Worm (Caenorhabditis elegans) whole organism, young adult: ENCODE results near the gene F36H1.12.
A peak's percentile ranks its signal among the peaks of the same experiment; 100 is the strongest.

Source experiments
- B0019.2 ChIP-seq: fragments of 200-800 bp; sonication (Bioruptor generic); conservative IDR thresholded peaks from 2 replicates; pipeline ENCODE4 v1.3.6; 2022; ENCODE audit warnings: missing genetic modification reagents, missing genetic modification characterization, missing compliant biosample characterization
- B0261.1 ChIP-seq: sonication (generic microtip); optimal IDR thresholded peaks from 2 replicates; lab custom pipeline; 2016; ENCODE audit warnings: mild to moderate bottlenecking, missing genetic modification characterization, moderate library complexity, missing compliant biosample characterization
- C17E4.6 ChIP-seq: fragments of 200-800 bp; sonication (Bioruptor generic); IDR thresholded peaks from 2 replicates; pipeline ENCODE4 v1.3.6; 2022; ENCODE audit warnings: missing genetic modification reagents, missing genetic modification characterization, missing compliant biosample characterization
- D2030.7 ChIP-seq: fragments of 200-800 bp; sonication (Bioruptor generic); IDR thresholded peaks from 2 replicates; pipeline ENCODE4 v1.3.6; 2022; ENCODE audit warnings: missing genetic modification reagents, missing genetic modification characterization, missing compliant biosample characterization
- F10E7.11 ChIP-seq: sonication (generic microtip); optimal IDR thresholded peaks from 2 replicates; lab custom pipeline; 2017; ENCODE audit warnings: mild to moderate bottlenecking, missing genetic modification characterization, moderate library complexity, missing compliant biosample characterization
- F22D6.2 ChIP-seq: sonication (generic microtip); optimal IDR thresholded peaks from 2 replicates; lab custom pipeline; 2016; ENCODE audit warnings: mild to moderate bottlenecking, missing genetic modification characterization, missing compliant biosample characterization
- F23B12.7 ChIP-seq: sonication (generic microtip); optimal IDR thresholded peaks from 2 replicates; lab custom pipeline; 2017; ENCODE audit warnings: missing genetic modification characterization, mild to moderate bottlenecking, missing compliant biosample characterization, antibody characterized with exemption, moderate library complexity; ENCODE audit not compliant: insufficient read depth
- F33H1.4 ChIP-seq: fragments of 200-800 bp; sonication (Bioruptor generic); IDR thresholded peaks from 2 replicates; pipeline ENCODE4 v1.3.6; 2022; ENCODE audit warnings: missing genetic modification reagents, missing genetic modification characterization, missing compliant biosample characterization
- F37B4.10 ChIP-seq: fragments of 200-800 bp; sonication (Bioruptor generic); IDR thresholded peaks from 2 replicates; pipeline ENCODE4 v1.3.6; 2022; ENCODE audit warnings: missing genetic modification characterization, missing compliant biosample characterization
- F57A8.1 ChIP-seq: fragments of 200-800 bp; sonication (Bioruptor generic); optimal IDR thresholded peaks from 2 replicates; lab custom pipeline; 2018; ENCODE audit warnings: mild to moderate bottlenecking, missing genetic modification characterization, moderate library complexity, missing compliant biosample characterization
- F57C9.4 ChIP-seq: sonication (generic microtip); optimal IDR thresholded peaks from 2 replicates; lab custom pipeline; 2017; ENCODE audit warnings: mild to moderate bottlenecking, missing genetic modification characterization, missing compliant biosample characterization
- K11D2.4 ChIP-seq: fragments of 200-800 bp; sonication (Bioruptor generic); IDR thresholded peaks from 2 replicates; pipeline ENCODE4 v1.3.6; 2022; ENCODE audit warnings: missing genetic modification reagents, missing genetic modification characterization, missing compliant biosample characterization
- K12H6.12 ChIP-seq: fragments of 200-800 bp; sonication (Bioruptor generic); optimal IDR thresholded peaks from 2 replicates; lab custom pipeline; 2018; ENCODE audit warnings: mild to moderate bottlenecking, missing genetic modification characterization, missing compliant biosample characterization
- Y56A3A.18 ChIP-seq: fragments of 200-800 bp; sonication (Bioruptor generic); IDR thresholded peaks from 2 replicates; pipeline ENCODE4 v1.3.6; 2022; ENCODE audit warnings: missing genetic modification reagents, missing genetic modification characterization, missing compliant biosample characterization
- Y79H2A.3 ChIP-seq: fragments of 200-800 bp; sonication (Bioruptor generic); conservative IDR thresholded peaks from 2 replicates; pipeline ENCODE4 v1.3.6; 2022; ENCODE audit warnings: missing genetic modification reagents, missing genetic modification characterization, missing compliant biosample characterization
- Y95B8A.8 ChIP-seq: fragments of 200-800 bp; sonication (Bioruptor generic); IDR thresholded peaks from 2 replicates; pipeline ENCODE4 v1.3.6; 2022; ENCODE audit warnings: missing genetic modification reagents, missing genetic modification characterization, missing compliant biosample characterization
- ama-1 ChIP-seq, 3 experiments: fragments of 150-350 bp in 1 of 3; sonication (generic microtip) in 2 of 3; optimal IDR thresholded peaks; 2 replicates each; lab custom pipeline; 2014 to 2018; ENCODE audit warnings: missing biosample characterization in 2 of 3, missing genetic modification characterization in 2 of 3, missing genetic modification reagents in 2 of 3
- atf-7 ChIP-seq: sonication (generic microtip); optimal IDR thresholded peaks from 2 replicates; lab custom pipeline; 2017; ENCODE audit warnings: mild to moderate bottlenecking, missing genetic modification characterization, missing compliant biosample characterization
- attf-5 ChIP-seq: fragments of 200-800 bp; sonication (Bioruptor generic); optimal IDR thresholded peaks from 2 replicates; lab custom pipeline; 2018; ENCODE audit warnings: mild to moderate bottlenecking, missing genetic modification characterization, missing compliant biosample characterization
- ceh-100 ChIP-seq: fragments of 200-800 bp; sonication (Bioruptor generic); IDR thresholded peaks from 2 replicates; pipeline ENCODE4 v1.3.6; 2022; ENCODE audit warnings: missing genetic modification reagents, missing genetic modification characterization, missing compliant biosample characterization
- ceh-27 ChIP-seq: fragments of 200-800 bp; sonication (Bioruptor generic); optimal IDR thresholded peaks from 2 replicates; lab custom pipeline; 2018; ENCODE audit warnings: mild to moderate bottlenecking, missing genetic modification characterization, moderate library complexity, missing compliant biosample characterization
- chd-7 ChIP-seq: sonication (generic microtip); optimal IDR thresholded peaks from 2 replicates; lab custom pipeline; 2016; ENCODE audit warnings: mild to moderate bottlenecking, missing genetic modification characterization, moderate library complexity, missing compliant biosample characterization
- efl-1 ChIP-seq: fragments of 150-350 bp; optimal IDR thresholded peaks from 2 replicates; lab custom pipeline; 2014; ENCODE audit warnings: missing biosample characterization, missing genetic modification reagents, missing genetic modification characterization
- egl-44 ChIP-seq: fragments of 200-800 bp; sonication (Bioruptor generic); IDR thresholded peaks from 2 replicates; pipeline ENCODE4 v1.3.6; 2022; ENCODE audit warnings: missing genetic modification reagents, missing genetic modification characterization, missing compliant biosample characterization
- ekl-4 ChIP-seq: fragments of 200-800 bp; sonication (Bioruptor generic); IDR thresholded peaks from 2 replicates; pipeline ENCODE4 v1.3.6; 2022; ENCODE audit warnings: missing genetic modification reagents, missing genetic modification characterization, missing compliant biosample characterization
- let-526 ChIP-seq: fragments of 200-800 bp; sonication (Bioruptor generic); IDR thresholded peaks from 2 replicates; pipeline ENCODE4 v1.3.6; 2022; ENCODE audit warnings: missing genetic modification reagents, missing genetic modification characterization, missing compliant biosample characterization
- let-607 ChIP-seq, 2 experiments: fragments of 200-800 bp in 1 of 2; sonication (Bioruptor generic) in 1 of 2; sonication (generic microtip) in 1 of 2; optimal IDR thresholded peaks; 2 replicates each; lab custom pipeline; 2016 to 2018; ENCODE audit warnings: mild to moderate bottlenecking in 2 of 2, missing compliant biosample characterization in 2 of 2, missing genetic modification characterization in 2 of 2, moderate library complexity in 2 of 2, missing genotype in 1 of 2
- lin-40 ChIP-seq: sonication (generic microtip); optimal IDR thresholded peaks from 2 replicates; lab custom pipeline; 2016; ENCODE audit warnings: missing genetic modification characterization, mild to moderate bottlenecking, missing compliant biosample characterization, missing genotype, missing genetic modification reagents
- lsl-1 ChIP-seq: fragments of 200-800 bp; sonication (Bioruptor generic); optimal IDR thresholded peaks from 2 replicates; lab custom pipeline; 2018; ENCODE audit warnings: mild to moderate bottlenecking, missing genetic modification characterization, moderate library complexity, missing compliant biosample characterization
- madf-10 ChIP-seq: sonication (generic microtip); optimal IDR thresholded peaks from 2 replicates; lab custom pipeline; 2016; ENCODE audit warnings: mild to moderate bottlenecking, missing genetic modification characterization, missing compliant biosample characterization
- madf-3 ChIP-seq: fragments of 200-800 bp; sonication (Bioruptor generic); IDR thresholded peaks from 2 replicates; pipeline ENCODE4 v1.3.6; 2022; ENCODE audit warnings: missing genetic modification reagents, missing genetic modification characterization, missing compliant biosample characterization
- madf-8 ChIP-seq: fragments of 200-800 bp; sonication (Bioruptor generic); conservative IDR thresholded peaks from 2 replicates; pipeline ENCODE4 v1.3.6; 2022; ENCODE audit warnings: missing genetic modification reagents, missing genetic modification characterization, missing compliant biosample characterization
- mes-4 ChIP-seq: sonication (generic microtip); optimal IDR thresholded peaks from 2 replicates; lab custom pipeline; 2016; ENCODE audit warnings: missing genotype, missing genetic modification characterization, missing compliant biosample characterization
- mxl-1 ChIP-seq: sonication (generic microtip); optimal IDR thresholded peaks from 2 replicates; lab custom pipeline; 2016; ENCODE audit warnings: missing genetic modification characterization, missing compliant biosample characterization
- nhr-120 ChIP-seq: fragments of 200-800 bp; sonication (Bioruptor generic); IDR thresholded peaks from 2 replicates; pipeline ENCODE4 v1.3.6; 2022; ENCODE audit warnings: missing genetic modification characterization, missing compliant biosample characterization
- nhr-90 ChIP-seq: sonication (generic microtip); optimal IDR thresholded peaks from 2 replicates; lab custom pipeline; 2016; ENCODE audit warnings: missing genotype, mild to moderate bottlenecking, missing genetic modification characterization, missing compliant biosample characterization
- pha-4 ChIP-seq: fragments of 150-350 bp; sonication (generic microtip); optimal IDR thresholded peaks from 2 replicates; lab custom pipeline; 2014; ENCODE audit warnings: missing biosample characterization, missing genetic modification reagents, missing genetic modification characterization
- rec-8 ChIP-seq, 2 experiments: sonication (generic microtip); optimal IDR thresholded peaks; 2 replicates each; lab custom pipeline; 2016; ENCODE audit warnings: mild to moderate bottlenecking in 2 of 2, missing genetic modification characterization in 2 of 2, missing genetic modification reagents in 2 of 2, missing genotype in 2 of 2, missing biosample characterization in 1 of 2, missing compliant biosample characterization in 1 of 2, moderate library complexity in 1 of 2
- snpc-1.3 ChIP-seq: sonication (generic microtip); optimal IDR thresholded peaks from 2 replicates; lab custom pipeline; 2017; ENCODE audit warnings: missing genetic modification characterization, mild to moderate bottlenecking, missing compliant biosample characterization, antibody characterized with exemption, moderate library complexity, missing genotype, missing genetic modification reagents; ENCODE audit not compliant: insufficient read depth
- snpc-3.4 ChIP-seq: sonication (generic microtip); optimal IDR thresholded peaks from 2 replicates; lab custom pipeline; 2017; ENCODE audit warnings: missing genetic modification characterization, mild to moderate bottlenecking, missing compliant biosample characterization, antibody characterized with exemption, moderate library complexity, missing genotype, missing genetic modification reagents
- snpc-4 ChIP-seq, 5 experiments: fragments of 150-350 bp in 1 of 5; sonication (generic microtip) in 4 of 5; optimal IDR thresholded peaks; 2 replicates each; lab custom pipeline; 2014 to 2018; ENCODE audit warnings: missing genetic modification characterization in 5 of 5, missing biosample characterization in 3 of 5, antibody characterized with exemption in 2 of 5, mild to moderate bottlenecking in 2 of 5, missing compliant biosample characterization in 2 of 5, missing genotype in 2 of 5, moderate library complexity in 2 of 5, missing genetic modification reagents in 1 of 5
- tlf-1 ChIP-seq: fragments of 200-800 bp; sonication (Bioruptor generic); optimal IDR thresholded peaks from 2 replicates; lab custom pipeline; 2018; ENCODE audit warnings: mild to moderate bottlenecking, missing genetic modification characterization, missing compliant biosample characterization
- unc-130 ChIP-seq: sonication (generic microtip); optimal IDR thresholded peaks from 2 replicates; lab custom pipeline; 2016; ENCODE audit warnings: missing genetic modification reagents, missing genetic modification characterization, missing compliant biosample characterization
- unc-62 ChIP-seq: fragments of 150-350 bp; optimal IDR thresholded peaks from 2 replicates; lab custom pipeline; 2014; ENCODE audit warnings: missing biosample characterization, missing genetic modification reagents, missing genetic modification characterization
- zfh-2 ChIP-seq: fragments of 200-800 bp; sonication (Bioruptor generic); conservative IDR thresholded peaks from 2 replicates; pipeline ENCODE4 v1.3.6; 2022; ENCODE audit warnings: missing genetic modification reagents, missing genetic modification characterization, missing compliant biosample characterization
- zim-3 ChIP-seq: sonication (generic microtip); optimal IDR thresholded peaks from 2 replicates; lab custom pipeline; 2017; ENCODE audit warnings: mild to moderate bottlenecking, missing genetic modification characterization, moderate library complexity, missing compliant biosample characterization
- ztf-25 ChIP-seq: fragments of 200-800 bp; sonication (Bioruptor generic); IDR thresholded peaks from 2 replicates; pipeline ENCODE4 v1.3.6; 2022; ENCODE audit warnings: missing genetic modification reagents, missing genetic modification characterization, missing compliant biosample characterization

F36H1.12 gene

DNA sequence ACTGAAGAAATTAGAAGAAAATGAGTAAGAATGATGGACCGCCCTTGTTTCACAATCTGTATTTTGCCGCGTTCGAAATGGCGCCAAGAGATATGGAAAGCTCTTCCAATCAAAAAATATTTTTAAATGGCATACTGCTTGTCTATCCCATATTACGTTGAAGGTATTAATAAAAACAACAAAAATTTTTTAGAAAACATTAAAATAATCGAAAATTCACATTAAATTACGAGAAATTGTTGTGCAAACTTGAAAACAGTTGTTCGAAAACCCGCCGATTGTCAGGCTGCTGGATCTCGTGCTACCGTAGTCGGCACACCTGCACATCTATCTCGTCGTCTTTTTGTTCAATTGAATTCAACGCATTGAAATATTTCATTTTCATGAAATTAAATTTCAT, 30.1 kb upstream of the F36H1.12 start, which contains the start of gene klc-1:
Gene klc-1 (plus strand): TSS at position 127 of the 400 bp plus-strand sequence.
- TF ChIP-seq Y79H2A.3 (GFP tag; lab: Robert Waterston, UW) (no peak), snpc-3.4 (tag; lab: Kevin White, UChicago) (no peak), zim-3 (tag; lab: Kevin White, UChicago) (no peak), madf-3 (0 out of 2 replicates have a peak, but pooled peaks have one; percentile 45), F57C9.4 (no peak), D2030.7 (GFP tag; lab: Robert Waterston, UW) (peak; percentile 62), F57A8.1 (GFP tag; lab: Kevin White, UChicago) (no peak), B0261.1 (no peak), tlf-1 (peak; percentile 27), madf-10 (tag; lab: Kevin White, UChicago) (no peak), ama-1 (optimal IDR thresholded peaks at IDR 0.05; lab: Kevin White, UChicago) (no peak), ama-1 (GFP tag; optimal IDR thresholded peaks at IDR 0.05; lab: Kevin White, UChicago) (no peak), F33H1.4 (GFP tag; lab: Robert Waterston, UW) (peak; percentile 69), Y56A3A.18 (GFP tag; lab: Robert Waterston, UW) (no peak), snpc-4 (GFP tag; optimal IDR thresholded peaks at IDR 0.05; lab: Kevin White, UChicago) (no peak), snpc-4 (tag; optimal IDR thresholded peaks at IDR 0.05; lab: Kevin White, UChicago) (peak in 1 of 4 experiments; percentile 57), unc-130 (GFP tag; lab: Kevin White, UChicago) (peak; percentile 22), F22D6.2 (tag; lab: Kevin White, UChicago) (no peak), lin-40 (tag; lab: Kevin White, UChicago) (no peak), let-607 (tag; optimal IDR thresholded peaks at IDR 0.05; lab: Kevin White, UChicago) (no peak), nhr-120 (GFP tag; lab: Robert Waterston, UW) (no peak), pha-4 (tag; lab: Kevin White, UChicago) (no peak), C17E4.6 (GFP tag; lab: Robert Waterston, UW) (peak; percentile 55; the same call in 1 of the 2 replicates), ekl-4 (GFP tag; lab: Robert Waterston, UW) (0 out of 2 replicates have a peak, but pooled peaks have one; percentile 15), madf-8 (GFP tag; lab: Robert Waterston, UW) (peak; percentile 81), atf-7 (no peak), ztf-25 (GFP tag; lab: Robert Waterston, UW) (no peak), K12H6.12 (tag; lab: Kevin White, UChicago) (no peak), attf-5 (GFP tag; lab: Kevin White, UChicago) (no peak), snpc-1.3 (no peak), B0019.2 (GFP tag; lab: Robert Waterston, UW) (0 out of 2 replicates have a peak, but pooled peaks have one; percentile 5), egl-44 (GFP tag; lab: Robert Waterston, UW) (no peak), K11D2.4 (GFP tag; lab: Robert Waterston, UW) (no peak), F23B12.7 (tag; lab: Kevin White, UChicago) (no peak), ceh-100 (GFP tag; lab: Robert Waterston, UW) (no peak), F10E7.11 (tag; lab: Kevin White, UChicago) (no peak), efl-1 (GFP tag; lab: Kevin White, UChicago) (peak; percentile 93), rec-8 (tag; optimal IDR thresholded peaks at IDR 0.05; lab: Kevin White, UChicago) (no peak), unc-62 (GFP tag; lab: Kevin White, UChicago) (no peak), lsl-1 (GFP tag; lab: Kevin White, UChicago) (peak; percentile 80), let-526 (no peak), F37B4.10 (GFP tag; lab: Robert Waterston, UW) (no peak), zfh-2 (GFP tag; lab: Robert Waterston, UW) (no peak), nhr-90 (no peak), chd-7 (tag; lab: Kevin White, UChicago) (no peak), ceh-27 (GFP tag; lab: Kevin White, UChicago) (no peak), mes-4 (tag; lab: Kevin White, UChicago) (no peak), Y95B8A.8 (GFP tag; lab: Robert Waterston, UW) (no peak), mxl-1 (tag; lab: Kevin White, UChicago) (no peak)
